Fruit fly (Drosophila melanogaster) whole organism, embryonic: Measurements from ENCODE around the gene CG3630.

Source experiments
- Atf6 ChIP-seq: fragments of 200-800 bp; sonication (Bioruptor generic); IDR thresholded peaks from 2 replicates; pipeline ENCODE4 v1.3.6; 2022; ENCODE audit warnings: missing biosample characterization, missing genetic modification characterization
- CG10431 ChIP-seq: fragments of 200-800 bp; sonication (Bioruptor generic); optimal IDR thresholded peaks from 3 replicates; lab custom pipeline; 2018; ENCODE audit warnings: missing biosample characterization, mild to moderate bottlenecking, missing genetic modification characterization
- CG11247 ChIP-seq: fragments of 200-800 bp; sonication (Bioruptor generic); IDR thresholded peaks from 2 replicates; pipeline ENCODE4 v1.3.6; 2022; ENCODE audit warnings: missing biosample characterization, missing genetic modification characterization
- CG13775 ChIP-seq: fragments of 200-800 bp; sonication (Bioruptor generic); optimal IDR thresholded peaks from 3 replicates; lab custom pipeline; 2017; ENCODE audit warnings: missing biosample characterization, mild to moderate bottlenecking, missing genetic modification characterization
- CG14441 ChIP-seq: fragments of 200-800 bp; sonication (Bioruptor generic); IDR thresholded peaks from 2 replicates; pipeline ENCODE4 v1.3.6; 2022; ENCODE audit warnings: missing biosample characterization, missing genetic modification characterization
- CG15011 ChIP-seq: fragments of 200-800 bp; sonication (Bioruptor generic); optimal IDR thresholded peaks from 3 replicates; lab custom pipeline; 2018; ENCODE audit warnings: missing biosample characterization, mild to moderate bottlenecking, missing genetic modification characterization
- CG1603 ChIP-seq: fragments of 200-800 bp; sonication (Bioruptor generic); optimal IDR thresholded peaks from 2 replicates; lab custom pipeline; 2019; ENCODE audit warnings: missing biosample characterization, mild to moderate bottlenecking, missing genetic modification characterization, moderate library complexity
- CG2120 ChIP-seq: fragments of 200-800 bp; sonication (Bioruptor generic); optimal IDR thresholded peaks from 3 replicates; lab custom pipeline; 2016; ENCODE audit warnings: missing biosample characterization, missing genetic modification characterization
- CG30020 ChIP-seq: fragments of 200-800 bp; optimal IDR thresholded peaks from 2 replicates; lab custom pipeline; 2019; ENCODE audit warnings: missing biosample characterization, mild to moderate bottlenecking, missing genetic modification characterization, moderate library complexity
- CG31365 ChIP-seq: fragments of 200-800 bp; sonication (Bioruptor generic); optimal IDR thresholded peaks from 2 replicates; lab custom pipeline; 2018; ENCODE audit warnings: missing biosample characterization, mild to moderate bottlenecking, missing genetic modification characterization
- CG3847 ChIP-seq: fragments of 200-800 bp; sonication (Bioruptor generic); IDR thresholded peaks from 2 replicates; pipeline ENCODE4 v1.3.6; 2022; ENCODE audit warnings: missing biosample characterization, missing genetic modification characterization
- CG4404 ChIP-seq: fragments of 200-800 bp; sonication (Bioruptor generic); IDR thresholded peaks from 2 replicates; pipeline ENCODE4 v1.3.6; 2022; ENCODE audit warnings: missing biosample characterization, missing genetic modification characterization
- CG4424 ChIP-seq: fragments of 200-800 bp; sonication (Bioruptor generic); optimal IDR thresholded peaks from 3 replicates; lab custom pipeline; 2016; ENCODE audit warnings: missing biosample characterization, missing genetic modification characterization
- CG7839 ChIP-seq: fragments of 200-800 bp; sonication (Bioruptor generic); optimal IDR thresholded peaks from 3 replicates; lab custom pipeline; 2018; ENCODE audit warnings: missing biosample characterization, mild to moderate bottlenecking, missing genetic modification characterization, moderate library complexity
- CG7987 ChIP-seq: fragments of 200-800 bp; sonication (Bioruptor generic); optimal IDR thresholded peaks from 2 replicates; lab custom pipeline; 2018; ENCODE audit warnings: missing biosample characterization, mild to moderate bottlenecking, missing genetic modification characterization, moderate library complexity
- CG8478 ChIP-seq: fragments of >200 bp; optimal IDR thresholded peaks from 2 replicates; lab custom pipeline; 2018
- CG8765 ChIP-seq: fragments of 200-800 bp; sonication (Bioruptor generic); IDR thresholded peaks from 2 replicates; pipeline ENCODE4 v1.3.6; 2022; ENCODE audit warnings: missing biosample characterization, missing genetic modification characterization
- CG9609 ChIP-seq: fragments of 200-800 bp; sonication (Bioruptor generic); optimal IDR thresholded peaks from 3 replicates; lab custom pipeline; 2016; ENCODE audit warnings: missing biosample characterization, missing genetic modification characterization
- D19A ChIP-seq: fragments of 200-800 bp; optimal IDR thresholded peaks from 3 replicates; lab custom pipeline; 2019; ENCODE audit warnings: missing biosample characterization, mild to moderate bottlenecking, missing genetic modification characterization, moderate library complexity
- Doc2 ChIP-seq: fragments of 200-800 bp; sonication (Bioruptor generic); IDR thresholded peaks from 2 replicates; pipeline ENCODE4 v1.3.6; 2022; ENCODE audit warnings: missing biosample characterization, missing genetic modification characterization
- Dref ChIP-seq: fragments of 200-800 bp; sonication (Bioruptor generic); IDR thresholded peaks from 2 replicates; pipeline ENCODE4 v1.3.6; 2022; ENCODE audit warnings: missing biosample characterization, missing genetic modification characterization
- HLH4C ChIP-seq: fragments of 200-800 bp; sonication (Bioruptor generic); IDR thresholded peaks from 3 replicates; pipeline ENCODE4 v1.3.6; 2022; ENCODE audit warnings: missing biosample characterization, missing genetic modification characterization; ENCODE audit not compliant: partially characterized antibody
- Hmr ChIP-seq: fragments of 200-800 bp; sonication (Bioruptor generic); optimal IDR thresholded peaks from 3 replicates; lab custom pipeline; 2017; ENCODE audit warnings: mild to moderate bottlenecking, missing biosample characterization, missing genetic modification reagents, missing genetic modification characterization
- MBD-R2 ChIP-seq: fragments of 200-800 bp; sonication (Bioruptor generic); IDR thresholded peaks from 2 replicates; pipeline ENCODE4 v1.3.6; 2022; ENCODE audit warnings: missing biosample characterization, missing genetic modification characterization
- NK7.1 ChIP-seq: fragments of 200-800 bp; sonication (Bioruptor generic); optimal IDR thresholded peaks from 3 replicates; lab custom pipeline; 2016; ENCODE audit warnings: missing biosample characterization, missing genetic modification characterization
- Nf-YA ChIP-seq: fragments of 200-800 bp; sonication (Bioruptor generic); IDR thresholded peaks from 2 replicates; pipeline ENCODE4 v1.3.6; 2022; ENCODE audit warnings: missing biosample characterization, missing genetic modification characterization
- Ptx1 ChIP-seq: fragments of 200-800 bp; sonication (Bioruptor generic); IDR thresholded peaks from 2 replicates; pipeline ENCODE4 v1.3.6; 2022; ENCODE audit warnings: missing biosample characterization, missing genetic modification characterization
- Scr ChIP-seq: fragments of 200-800 bp; sonication (Bioruptor generic); IDR thresholded peaks from 2 replicates; pipeline ENCODE4 v1.3.6; 2022; ENCODE audit warnings: missing biosample characterization, missing genetic modification characterization; ENCODE audit not compliant: partially characterized antibody
- Six4 ChIP-seq: fragments of 200-800 bp; sonication (Bioruptor generic); optimal IDR thresholded peaks from 2 replicates; lab custom pipeline; 2016; ENCODE audit warnings: missing biosample characterization, missing genetic modification characterization
- Ssrp ChIP-seq: fragments of 200-800 bp; sonication (Bioruptor generic); optimal IDR thresholded peaks from 2 replicates; lab custom pipeline; 2018; ENCODE audit warnings: missing biosample characterization, mild to moderate bottlenecking, missing genetic modification characterization, moderate library complexity
- bbx ChIP-seq: fragments of 200-800 bp; sonication (Bioruptor generic); IDR thresholded peaks from 2 replicates; pipeline ENCODE4 v1.3.6; 2022; ENCODE audit warnings: missing biosample characterization, missing genetic modification characterization; ENCODE audit not compliant: partially characterized antibody
- bcd ChIP-seq: fragments of 200-800 bp; sonication (Bioruptor generic); optimal IDR thresholded peaks from 2 replicates; lab custom pipeline; 2017; ENCODE audit warnings: missing biosample characterization, mild to moderate bottlenecking, missing genetic modification characterization
- bsh ChIP-seq, 2 experiments: fragments of 200-800 bp; sonication (Bioruptor generic); optimal IDR thresholded peaks; 2 replicates each; lab custom pipeline; 2017 to 2018; ENCODE audit warnings: mild to moderate bottlenecking in 2 of 2, missing biosample characterization in 2 of 2, missing genetic modification characterization in 2 of 2, moderate library complexity in 1 of 2
- chn ChIP-seq: fragments of 200-800 bp; sonication (Bioruptor generic); optimal IDR thresholded peaks from 2 replicates; lab custom pipeline; 2016; ENCODE audit warnings: missing biosample characterization, missing genetic modification characterization
- crol ChIP-seq: fragments of 200-800 bp; sonication (Bioruptor generic); IDR thresholded peaks from 2 replicates; pipeline ENCODE4 v1.3.6; 2022; ENCODE audit warnings: missing biosample characterization, missing genetic modification characterization
- danr ChIP-seq: fragments of 200-800 bp; sonication (Bioruptor generic); IDR thresholded peaks from 2 replicates; pipeline ENCODE4 v1.3.6; 2022; ENCODE audit warnings: missing biosample characterization, missing genetic modification characterization
- exex ChIP-seq: fragments of 200-800 bp; sonication (Bioruptor generic); optimal IDR thresholded peaks from 4 replicates; lab custom pipeline; 2018; ENCODE audit warnings: missing biosample characterization, mild to moderate bottlenecking, missing genetic modification characterization, moderate library complexity
- eyg ChIP-seq: fragments of 200-800 bp; sonication (Bioruptor generic); optimal IDR thresholded peaks from 3 replicates; lab custom pipeline; 2016; ENCODE audit warnings: missing biosample characterization, missing genetic modification characterization
- fd64A ChIP-seq: fragments of 200-800 bp; sonication (Bioruptor generic); optimal IDR thresholded peaks from 3 replicates; lab custom pipeline; 2018; ENCODE audit warnings: missing biosample characterization, mild to moderate bottlenecking, missing genetic modification characterization
- fru ChIP-seq: fragments of >200 bp; optimal IDR thresholded peaks from 2 replicates; lab custom pipeline; 2017
- gro ChIP-seq: fragments of 200-800 bp; sonication (Bioruptor generic); optimal IDR thresholded peaks from 2 replicates; lab custom pipeline; 2016; ENCODE audit warnings: missing biosample characterization, missing genetic modification characterization
- lbe ChIP-seq: fragments of 200-800 bp; sonication (Bioruptor generic); optimal IDR thresholded peaks from 2 replicates; lab custom pipeline; 2016; ENCODE audit warnings: missing biosample characterization, mild to moderate bottlenecking, missing genetic modification characterization
- nmo ChIP-seq: fragments of 200-800 bp; sonication (Bioruptor generic); optimal IDR thresholded peaks from 2 replicates; lab custom pipeline; 2018; ENCODE audit warnings: missing biosample characterization, mild to moderate bottlenecking, missing genetic modification characterization, moderate library complexity
- pfk ChIP-seq: fragments of 200-800 bp; sonication (Bioruptor generic); optimal IDR thresholded peaks from 2 replicates; lab custom pipeline; 2018; ENCODE audit warnings: missing biosample characterization, mild to moderate bottlenecking, missing genetic modification characterization, moderate library complexity
- repo ChIP-seq: fragments of 200-800 bp; sonication (Bioruptor generic); optimal IDR thresholded peaks from 2 replicates; lab custom pipeline; 2016; ENCODE audit warnings: missing biosample characterization, missing genetic modification characterization
- sc ChIP-seq, 3 experiments: fragments of >200 bp in 2 of 3; fragments of 200-800 bp in 1 of 3; sonication (Bioruptor generic) in 1 of 3; optimal IDR thresholded peaks; 2 replicates in 2 of 3; 3 replicates in 1 of 3; lab custom pipeline; 2017; ENCODE audit warnings: mild to moderate bottlenecking in 1 of 3, missing biosample characterization in 1 of 3, missing genetic modification characterization in 1 of 3, missing genetic modification reagents in 1 of 3
- slbo ChIP-seq: fragments of 200-800 bp; sonication (Bioruptor generic); IDR thresholded peaks from 2 replicates; pipeline ENCODE4 v1.3.6; 2022; ENCODE audit warnings: missing biosample characterization, missing genetic modification characterization
- sug ChIP-seq: fragments of 200-800 bp; optimal IDR thresholded peaks from 2 replicates; lab custom pipeline; 2019; ENCODE audit warnings: missing biosample characterization, mild to moderate bottlenecking, missing genetic modification characterization, moderate library complexity
- vfl ChIP-seq: fragments of 200-800 bp; sonication (Bioruptor generic); optimal IDR thresholded peaks from 2 replicates; lab custom pipeline; 2016; ENCODE audit warnings: missing biosample characterization, missing genetic modification characterization

Gene CG3630

DNA sequence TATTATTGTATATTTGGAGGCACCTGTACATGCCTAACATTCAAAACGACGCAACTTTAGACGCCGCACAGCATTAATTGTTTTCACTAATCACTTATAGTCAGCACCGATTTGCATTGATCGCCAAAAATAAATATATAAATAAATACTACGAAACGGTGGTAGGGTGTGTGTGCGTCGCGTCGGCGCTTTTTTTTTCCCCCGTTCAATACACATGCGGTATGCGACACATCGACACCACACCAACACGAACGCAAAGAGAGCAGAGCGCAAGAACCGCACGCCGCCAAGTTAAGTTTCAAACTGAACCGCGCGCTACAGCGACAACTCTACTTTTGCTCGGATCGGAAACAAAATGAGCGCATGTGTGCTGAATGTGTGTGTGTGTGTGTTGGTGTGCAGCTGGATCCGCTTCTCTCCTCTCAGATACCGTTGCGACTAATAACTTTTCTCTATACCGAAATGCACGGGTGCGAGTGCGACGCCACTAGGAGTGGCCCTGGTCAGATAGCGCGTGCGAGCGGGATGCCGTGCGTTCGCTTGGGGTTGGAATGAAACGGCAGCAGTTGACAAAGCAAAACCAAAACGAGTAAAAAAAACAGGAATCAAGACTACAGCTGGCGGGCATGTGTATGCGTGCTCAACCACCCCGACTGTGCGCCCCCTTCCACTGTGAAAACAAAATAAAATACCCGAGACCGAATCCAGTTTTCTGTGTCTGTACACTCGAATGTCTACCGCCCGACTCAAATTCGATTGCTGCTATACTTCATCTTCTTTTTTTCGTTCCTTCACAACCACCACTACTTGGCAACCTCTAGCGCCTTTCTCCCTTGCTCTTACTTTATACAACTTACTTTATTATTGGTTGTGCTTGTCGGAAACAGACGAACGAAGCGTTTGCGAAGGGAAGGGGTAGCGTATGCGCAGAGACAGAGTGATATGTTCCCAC, 38.7 kb upstream of the CG3630 start, which contains the start of gene ph-d (continued):
- peak; percentile 79 for TF ChIP-seq pfk (GFP tag; lab: Kevin White, UChicago)
- peak; percentile 35 for TF ChIP-seq CG4424 (GFP tag; lab: Kevin White, UChicago)
- 0 out of 2 replicates have a peak, but pooled peaks have one; percentile 12 for TF ChIP-seq CG8765 (GFP tag; lab: Robert Waterston, UW)
- TF ChIP-seq CG15011 (GFP tag; lab: Kevin White, UChicago), result peak; percentile 17
- peak; percentile 1 for TF ChIP-seq vfl (GFP tag; lab: Kevin White, UChicago)
- no peak for TF ChIP-seq fru (lab: Kevin White, UChicago)
- TF ChIP-seq HLH4C (GFP tag; lab: Robert Waterston, UW), result 0 out of 3 replicates have a peak, but pooled peaks have one; percentile 33
- TF ChIP-seq CG2120, result peak; percentile 62
- no peak for TF ChIP-seq CG30020 (tag; lab: Kevin White, UChicago)
- TF ChIP-seq Scr, result no peak
- TF ChIP-seq CG13775 (GFP tag; lab: Kevin White, UChicago), result peak; percentile 27
- peak; percentile 65 for TF ChIP-seq CG7839 (tag; lab: Kevin White, UChicago)
- peak; percentile 59 for TF ChIP-seq Ptx1
- peak; percentile 19 for TF ChIP-seq bcd
- TF ChIP-seq CG4404 (GFP tag; lab: Robert Waterston, UW), result no peak
- TF ChIP-seq sug (tag; lab: Kevin White, UChicago), result peak; percentile 56
- TF ChIP-seq Nf-YA, result no peak
- peak; percentile 30 for TF ChIP-seq exex
- no peak for TF ChIP-seq CG3847 (GFP tag; lab: Robert Waterston, UW)
- peak; percentile 99 for TF ChIP-seq D19A
- peak; percentile 55 to 71 for TF ChIP-seq bsh (GFP tag; optimal IDR thresholded peaks at IDR 0.05; lab: Kevin White, UChicago)
- TF ChIP-seq MBD-R2 (GFP tag; lab: Robert Waterston, UW), result peak; percentile 18; the same call in 1 of the 2 replicates
- TF ChIP-seq gro (GFP tag; lab: Kevin White, UChicago), result peak; percentile 30
- TF ChIP-seq CG10431 (GFP tag; lab: Kevin White, UChicago), result peak; percentile 36
- TF ChIP-seq CG31365 (tag; lab: Kevin White, UChicago), result no peak
- peak; percentile 43 for TF ChIP-seq Atf6 (GFP tag; lab: Robert Waterston, UW)
- TF ChIP-seq Hmr (GFP tag; lab: Kevin White, UChicago), result peak; percentile 32
- TF ChIP-seq Six4, result no peak
- peak; percentile 66 for TF ChIP-seq CG7987 (GFP tag; lab: Kevin White, UChicago)
- TF ChIP-seq Doc2 (GFP tag; lab: Robert Waterston, UW), result no peak
- TF ChIP-seq Ssrp (tag; lab: Kevin White, UChicago), result peak; percentile 47
- no peak for TF ChIP-seq CG14441 (GFP tag; lab: Robert Waterston, UW)
- no peak for TF ChIP-seq eyg
- TF ChIP-seq sc (optimal IDR thresholded peaks at IDR 0.05; lab: Kevin White, UChicago), result no peak
- TF ChIP-seq sc (GFP tag; optimal IDR thresholded peaks at IDR 0.05; lab: Kevin White, UChicago), result peak; percentile 62
- no peak for TF ChIP-seq repo
- TF ChIP-seq bbx (GFP tag; lab: Robert Waterston, UW), result 0 out of 2 replicates have a peak, but pooled peaks have one; percentile 22
- TF ChIP-seq crol, result peak; percentile 72
- no peak for TF ChIP-seq lbe (GFP tag; lab: Kevin White, UChicago)
- peak; percentile 96 for TF ChIP-seq CG8478 (lab: Kevin White, UChicago)
- TF ChIP-seq Dref (GFP tag; lab: Robert Waterston, UW), result no peak
- TF ChIP-seq CG1603 (tag; lab: Kevin White, UChicago), result peak; percentile 14
- peak; percentile 55 for TF ChIP-seq slbo
- TF ChIP-seq chn, result no peak
- TF ChIP-seq danr, result no peak
- TF ChIP-seq CG11247 (GFP tag; lab: Robert Waterston, UW), result peak; percentile 8; the same call in 1 of the 2 replicates
- TF ChIP-seq fd64A (GFP tag; lab: Kevin White, UChicago), result no peak
- no peak for TF ChIP-seq CG9609 (GFP tag; lab: Kevin White, UChicago)
- TF ChIP-seq NK7.1 (GFP tag; lab: Kevin White, UChicago), result peak; percentile 3
- peak; percentile 59 for TF ChIP-seq nmo (GFP tag; lab: Kevin White, UChicago)
